Fruit fly (Drosophila melanogaster): ENCODE measurements around the gene Spn77Bc.

Spn77Bc gene

dm6 chr3L:20313469-20313868 is 29.0 kb upstream of the Spn77Bc start, which contains the start of gene alphaSnap (continued):
- TF ChIP-seq CG10147 (GFP tag; optimal IDR thresholded peaks at IDR 0.05) = no peak
- TF ChIP-seq CG12236 (GFP tag; optimal IDR thresholded peaks at IDR 0.05) = peak; percentile 9
- TF ChIP-seq CG2678 (tag; optimal IDR thresholded peaks at IDR 0.05) = no peak
- TF ChIP-seq dati (GFP tag; IDR thresholded peaks at IDR 0.05) = no peak
- TF ChIP-seq cwo (GFP tag; optimal IDR thresholded peaks at IDR 0.05) = no peak
- no peak for TF ChIP-seq CG4730 (GFP tag; IDR thresholded peaks at IDR 0.05)
- TF ChIP-seq Lim3 (GFP tag; IDR thresholded peaks at IDR 0.05) = no peak
- TF ChIP-seq CG2129 (GFP tag; IDR thresholded peaks at IDR 0.05; ENCODE audit: partially characterized antibody) = no peak
- TF ChIP-seq CG2712 (tag; optimal IDR thresholded peaks at IDR 0.05) = peak; percentile 27
- no peak for TF ChIP-seq Stat92E (GFP tag; optimal IDR thresholded peaks at IDR 0.05)
- no peak for TF ChIP-seq Camta (GFP tag; optimal IDR thresholded peaks at IDR 0.05)
- TF ChIP-seq BEAF-32 (GFP tag; optimal IDR thresholded peaks at IDR 0.05) = peak; percentile 60
- 0 out of 3 replicates have a peak, but pooled peaks have one; percentile 31 for TF ChIP-seq Doc3 (GFP tag; IDR thresholded peaks at IDR 0.05; ENCODE audit: partially characterized antibody)

- TF ChIP-seq CG13894 (tag; optimal IDR thresholded peaks at IDR 0.05) (peak; percentile 9), al (GFP tag; IDR thresholded peaks at IDR 0.05) (no peak), BtbVII (GFP tag; optimal IDR thresholded peaks at IDR 0.05) (peak; percentile 24), row (GFP tag; IDR thresholded peaks at IDR 0.05) (no peak), Trl (optimal IDR thresholded peaks at IDR 0.05) (peak in 1 of 2 experiments; percentile 33), Trl (GFP tag; optimal IDR thresholded peaks at IDR 0.05) (no peak), lbe (GFP tag; optimal IDR thresholded peaks at IDR 0.05) (no peak), sug (tag; optimal IDR thresholded peaks at IDR 0.05) (peak; percentile 16), CG10543 (GFP tag; optimal IDR thresholded peaks at IDR 0.05) (peak; percentile 6), CG34224 (GFP tag; IDR thresholded peaks at IDR 0.05; ENCODE audit: partially characterized antibody) (no peak; the same call in 2 of the 3 replicates), nom (GFP tag; optimal IDR thresholded peaks at IDR 0.05) (peak; percentile 84), HLH3B (GFP tag; IDR thresholded peaks at IDR 0.05) (no peak), CG1603 (tag; optimal IDR thresholded peaks at IDR 0.05) (no peak), Adf1 (GFP tag; IDR thresholded peaks at IDR 0.05) (peak; percentile 18; the same call in 1 of the 2 replicates), sd (tag; optimal IDR thresholded peaks at IDR 0.05) (peak; percentile 46), fu2 (GFP tag; optimal IDR thresholded peaks at IDR 0.05) (no peak), Drgx (GFP tag; IDR thresholded peaks at IDR 0.05) (peak; percentile 53), unpg (GFP tag; optimal IDR thresholded peaks at IDR 0.05) (no peak), Xrp1 (GFP tag; IDR thresholded peaks at IDR 0.05) (no peak), Med (GFP tag) (peak; percentile 48), onecut (GFP tag; IDR thresholded peaks at IDR 0.05) (no peak), CG12769 (tag; optimal IDR thresholded peaks at IDR 0.05) (peak; percentile 35), CG5180 (GFP tag; optimal IDR thresholded peaks at IDR 0.05) (no peak), Sry-δ (GFP tag; optimal IDR thresholded peaks at IDR 0.05) (no peak), hbn (GFP tag; IDR thresholded peaks at IDR 0.05; ENCODE audit: partially characterized antibody) (no peak), CG6175 (GFP tag; IDR thresholded peaks at IDR 0.05) (peak; percentile 33; the same call in 1 of the 3 replicates), vvl (GFP tag; IDR thresholded peaks at IDR 0.05) (peak; percentile 27; the same call in 1 of the 2 replicates), chm (GFP tag; IDR thresholded peaks at IDR 0.05) (no peak), CG9609 (GFP tag; optimal IDR thresholded peaks at IDR 0.05) (no peak), Rfx (GFP tag; IDR thresholded peaks at IDR 0.05) (peak; percentile 36; the same call in 1 of the 2 replicates), Pdp1 (GFP tag; optimal IDR thresholded peaks at IDR 0.05) (peak in 1 of 2 experiments; percentile 50), crol (GFP tag; IDR thresholded peaks at IDR 0.05) (peak; percentile 65), Ets65A (GFP tag) (no peak), CG8290 (GFP tag; optimal IDR thresholded peaks at IDR 0.05) (no peak), CG8290 (tag; optimal IDR thresholded peaks at IDR 0.05) (peak in 1 of 2 experiments; percentile 29), chinmo (GFP tag; IDR thresholded peaks at IDR 0.05; ENCODE audit: partially characterized antibody) (0 out of 4 replicates have a peak, but pooled peaks have one; percentile 50)
Observed at dm6 chr3L:20316956-20317589, 25.4 kb upstream of the Spn77Bc start, which contains the start of gene Spn77Ba. Spn77Ba (plus strand) TSS chr3L:20317190.
